Fruit fly (Drosophila melanogaster) whole organism, pupa: ENCODE data around the gene ppk16.

Source experiments
- CG10348 ChIP-seq: fragments of 200-800 bp; sonication (Bioruptor generic); IDR thresholded peaks from 2 replicates; pipeline ENCODE4 v1.3.6; 2022; ENCODE audit warnings: missing biosample characterization, missing genetic modification characterization
- CG12605 ChIP-seq: fragments of 200-800 bp; sonication (Bioruptor generic); IDR thresholded peaks from 2 replicates; pipeline ENCODE4 v1.3.6; 2022; ENCODE audit warnings: missing biosample characterization, missing genetic modification characterization
- CG14655 ChIP-seq: fragments of 200-800 bp; sonication (Bioruptor generic); optimal IDR thresholded peaks from 3 replicates; lab custom pipeline; 2017; ENCODE audit warnings: mild to moderate bottlenecking, missing biosample characterization, missing genetic modification reagents, missing genetic modification characterization
- CG4496 ChIP-seq: fragments of 200-800 bp; sonication (Bioruptor generic); IDR thresholded peaks from 3 replicates; pipeline ENCODE4 v1.3.6; 2022; ENCODE audit warnings: missing biosample characterization, missing genetic modification characterization
- CG8301 ChIP-seq: fragments of 200-800 bp; sonication (Bioruptor generic); optimal IDR thresholded peaks from 2 replicates; lab custom pipeline; 2018; ENCODE audit warnings: missing biosample characterization, mild to moderate bottlenecking, missing genetic modification characterization
- EcR ChIP-seq: fragments of 200-800 bp; sonication (Bioruptor generic); optimal IDR thresholded peaks from 3 replicates; lab custom pipeline; 2019; ENCODE audit warnings: missing biosample characterization, missing genetic modification characterization, mild to moderate bottlenecking, moderate library complexity, missing genetic modification reagents
- Ets98B ChIP-seq: fragments of 200-800 bp; sonication (Bioruptor generic); IDR thresholded peaks from 2 replicates; pipeline ENCODE4 v1.3.6; 2022; ENCODE audit warnings: missing biosample characterization, missing genetic modification characterization
- Pif1A ChIP-seq: fragments of 200-800 bp; sonication (Bioruptor generic); optimal IDR thresholded peaks from 3 replicates; lab custom pipeline; 2016; ENCODE audit warnings: missing biosample characterization, missing genetic modification characterization
- Pif1B ChIP-seq: fragments of 200-800 bp; sonication (Bioruptor generic); optimal IDR thresholded peaks from 3 replicates; lab custom pipeline; 2016; ENCODE audit warnings: missing biosample characterization, missing genetic modification characterization

Gene ppk16

dm6 chr2L:9729618-9730284 lies 45.1 kb downstream of the ppk16 start, which contains the start of gene CG13116:
Gene CG13116 (plus strand): TSS chr2L:9729940.
- peak; percentile 51 for TF ChIP-seq EcR
- TF ChIP-seq CG12605 = no peak

- no peak for TF ChIP-seq CG14655 (GFP tag; lab: Kevin White, UChicago)
- no peak for TF ChIP-seq Pif1B (GFP tag; lab: Kevin White, UChicago)
- no peak for TF ChIP-seq CG8301 (tag; lab: Kevin White, UChicago)
- no peak for TF ChIP-seq Pif1A (GFP tag; lab: Kevin White, UChicago)
- TF ChIP-seq CG4496 (GFP tag; lab: Robert Waterston, UW) = no peak
- TF ChIP-seq Ets98B (GFP tag; lab: Robert Waterston, UW) = no peak
- TF ChIP-seq CG10348 = no peak
Observed at dm6 chr2L:9728791-9729190, 46.0 kb downstream of the ppk16 start.
